Worm (Caenorhabditis elegans) whole organism, L4 larva: ENCODE results near the gene clu-1.

Source experiments
- D1046.2 ChIP-seq: fragments of 200-800 bp; sonication (Bioruptor generic); IDR thresholded peaks from 2 replicates; pipeline ENCODE4 v1.3.6; 2022; ENCODE audit warnings: missing genetic modification characterization, missing compliant biosample characterization
- F10B5.3 ChIP-seq: sonication (generic microtip); optimal IDR thresholded peaks from 2 replicates; lab custom pipeline; 2016; ENCODE audit warnings: mild to moderate bottlenecking, missing genetic modification characterization, missing compliant biosample characterization
- Y48G9A.11 ChIP-seq: fragments of 200-800 bp; sonication (Bioruptor generic); IDR thresholded peaks from 2 replicates; pipeline ENCODE4 v1.3.6; 2022; ENCODE audit warnings: missing genetic modification reagents, missing genetic modification characterization, missing compliant biosample characterization
- aha-1 ChIP-seq: fragments of 150-350 bp; peaks from one replicate; lab custom pipeline; 2014; ENCODE audit warnings: missing biosample characterization, missing genetic modification characterization
- ceh-62 ChIP-seq: sonication (generic microtip); optimal IDR thresholded peaks from 2 replicates; lab custom pipeline; 2017; ENCODE audit warnings: missing biosample characterization, missing genetic modification characterization
- daf-16 ChIP-seq, 3 experiments: sonication (generic microtip); optimal IDR thresholded peaks; 2 replicates each; lab custom pipeline; 2016 to 2017; ENCODE audit warnings: missing genetic modification characterization in 3 of 3, missing genetic modification reagents in 3 of 3, mild to moderate bottlenecking in 2 of 3, missing compliant biosample characterization in 2 of 3, missing biosample characterization in 1 of 3, moderate library complexity in 1 of 3
- daf-19 ChIP-seq: fragments of 200-800 bp; sonication (Bioruptor generic); conservative IDR thresholded peaks from 2 replicates; pipeline ENCODE4 v1.3.6; 2022; ENCODE audit warnings: missing genetic modification characterization, missing compliant biosample characterization
- dmd-6 ChIP-seq: fragments of 200-800 bp; sonication (Bioruptor generic); IDR thresholded peaks from 2 replicates; pipeline ENCODE4 v1.3.6; 2022; ENCODE audit warnings: missing genetic modification reagents, missing genetic modification characterization, missing compliant biosample characterization
- dpl-1 ChIP-seq: fragments of 150-350 bp; optimal IDR thresholded peaks from 2 replicates; lab custom pipeline; 2014; ENCODE audit warnings: missing biosample characterization, missing genetic modification reagents, missing genetic modification characterization
- dve-1 ChIP-seq: sonication (generic microtip); optimal IDR thresholded peaks from 2 replicates; lab custom pipeline; 2017; ENCODE audit warnings: antibody characterized with exemption, mild to moderate bottlenecking, missing genetic modification characterization, missing compliant biosample characterization; ENCODE audit not compliant: insufficient read depth
- hlh-11 ChIP-seq: fragments of 200-800 bp; sonication (Bioruptor generic); optimal IDR thresholded peaks from 2 replicates; lab custom pipeline; 2018; ENCODE audit warnings: mild to moderate bottlenecking, missing genetic modification characterization, missing compliant biosample characterization
- hlh-30 ChIP-seq: sonication (generic microtip); optimal IDR thresholded peaks from 2 replicates; lab custom pipeline; 2017; ENCODE audit warnings: antibody characterized with exemption, mild to moderate bottlenecking, missing genetic modification characterization, missing compliant biosample characterization; ENCODE audit not compliant: insufficient read depth
- hmg-1.1 ChIP-seq: fragments of 200-800 bp; sonication (Bioruptor generic); IDR thresholded peaks from 2 replicates; pipeline ENCODE4 v1.3.6; 2022; ENCODE audit warnings: missing genetic modification reagents, missing genetic modification characterization, missing compliant biosample characterization
- jun-1 ChIP-seq: fragments of 150-350 bp; optimal IDR thresholded peaks from 2 replicates; lab custom pipeline; 2014; ENCODE audit warnings: missing biosample characterization, missing genetic modification reagents, missing genetic modification characterization
- lin-15B ChIP-seq: fragments of 150-350 bp; sonication (generic microtip); optimal IDR thresholded peaks from 3 replicates; lab custom pipeline; 2014; ENCODE audit warnings: missing biosample characterization, missing genetic modification characterization
- lin-38 ChIP-seq: fragments of 200-800 bp; sonication (Bioruptor generic); IDR thresholded peaks from 2 replicates; pipeline ENCODE4 v1.3.6; 2022; ENCODE audit warnings: missing genetic modification reagents, missing genetic modification characterization, missing compliant biosample characterization
- lin-39 ChIP-seq: fragments of 150-350 bp; optimal IDR thresholded peaks from 2 replicates; lab custom pipeline; 2014; ENCODE audit warnings: missing biosample characterization, missing genetic modification reagents, missing genetic modification characterization
- lsy-2 ChIP-seq, 2 experiments: fragments of 150-350 bp in 1 of 2; sonication (generic microtip) in 1 of 2; optimal IDR thresholded peaks; 2 replicates each; lab custom pipeline; 2014 to 2017; ENCODE audit warnings: missing biosample characterization in 2 of 2, missing genetic modification characterization in 2 of 2
- mdl-1 ChIP-seq, 2 experiments: fragments of 150-350 bp in 1 of 2; sonication (generic microtip) in 1 of 2; optimal IDR thresholded peaks; 2 replicates each; lab custom pipeline; 2014 to 2017; ENCODE audit warnings: missing biosample characterization in 2 of 2, missing genetic modification characterization in 2 of 2
- mes-2 ChIP-seq: sonication (generic microtip); optimal IDR thresholded peaks from 2 replicates; lab custom pipeline; 2016; ENCODE audit warnings: missing genotype, mild to moderate bottlenecking, missing genetic modification characterization, missing compliant biosample characterization; ENCODE audit not compliant: poor library complexity, severe bottlenecking
- mxl-2 ChIP-seq: fragments of 200-800 bp; sonication (Bioruptor generic); conservative IDR thresholded peaks from 2 replicates; pipeline ENCODE4 v1.3.6; 2022; ENCODE audit warnings: missing genetic modification reagents, missing genetic modification characterization, missing compliant biosample characterization
- mxl-3 ChIP-seq: fragments of 200-800 bp; sonication (Bioruptor generic); optimal IDR thresholded peaks from 2 replicates; lab custom pipeline; 2018; ENCODE audit warnings: mild to moderate bottlenecking, missing genetic modification characterization, missing compliant biosample characterization
- nhr-237 ChIP-seq: sonication (generic microtip); optimal IDR thresholded peaks from 2 replicates; lab custom pipeline; 2017; ENCODE audit warnings: missing biosample characterization, missing genetic modification characterization
- nhr-28 ChIP-seq: fragments of 150-350 bp; optimal IDR thresholded peaks from 2 replicates; lab custom pipeline; 2014; ENCODE audit warnings: missing biosample characterization, missing genetic modification characterization
- nhr-76 ChIP-seq: fragments of 150-350 bp; optimal IDR thresholded peaks from 2 replicates; lab custom pipeline; 2014; ENCODE audit warnings: missing biosample characterization, missing genetic modification characterization
- pha-4 ChIP-seq, 2 experiments: fragments of 150-350 bp in 1 of 2; fragments of 200-800 bp in 1 of 2; sonication (Bioruptor generic) in 1 of 2; IDR thresholded peaks in 1 of 2; optimal IDR thresholded peaks in 1 of 2; 2 replicates each; pipeline versions ENCODE4 v1.3.6 to Lab custom; 2014 to 2022; ENCODE audit warnings: missing genetic modification characterization in 2 of 2, missing genetic modification reagents in 2 of 2, missing biosample characterization in 1 of 2, missing compliant biosample characterization in 1 of 2
- snpc-1.2 ChIP-seq: fragments of 200-800 bp; sonication (Bioruptor generic); IDR thresholded peaks from 2 replicates; pipeline ENCODE4 v1.3.6; 2022; ENCODE audit warnings: missing genetic modification reagents, missing genetic modification characterization, missing compliant biosample characterization
- spr-1 ChIP-seq: sonication (generic microtip); optimal IDR thresholded peaks from 2 replicates; lab custom pipeline; 2016; ENCODE audit warnings: mild to moderate bottlenecking, missing genetic modification characterization, missing compliant biosample characterization
- unc-62 ChIP-seq, 3 experiments: fragments of 150-350 bp in 1 of 3; sonication (generic microtip); optimal IDR thresholded peaks in 2 of 3; peaks in 1 of 3; 1 replicate in 1 of 3; 2 replicates in 2 of 3; lab custom pipeline; 2014 to 2017; ENCODE audit warnings: missing biosample characterization in 3 of 3, missing genetic modification characterization in 3 of 3, missing genetic modification reagents in 3 of 3, missing genotype in 1 of 3
- zfp-3 ChIP-seq: fragments of 200-800 bp; sonication (Bioruptor generic); conservative IDR thresholded peaks from 2 replicates; pipeline ENCODE4 v1.3.6; 2022; ENCODE audit warnings: missing genetic modification reagents, missing genetic modification characterization, missing compliant biosample characterization

clu-1 gene

DNA sequence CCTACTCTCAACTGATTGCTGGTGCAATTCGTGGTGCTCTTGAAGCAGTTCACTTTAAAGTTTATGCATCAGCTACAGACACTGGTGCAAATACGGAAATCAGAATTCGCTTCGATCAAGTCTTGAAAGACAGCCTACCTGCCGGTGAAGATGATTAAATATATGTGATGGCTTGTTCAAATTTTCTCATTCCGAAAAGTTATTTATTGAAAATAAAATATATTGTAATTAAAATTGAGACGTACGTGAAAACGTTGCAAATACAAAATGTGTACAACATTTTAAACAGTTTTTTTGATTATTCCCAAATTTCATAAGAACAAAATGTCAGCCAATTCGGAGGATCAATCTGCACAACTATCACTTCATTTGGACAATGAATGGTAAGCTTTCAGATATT lies 5.6 kb upstream of the clu-1 start, which contains the start of gene ZK1098.6:
Gene ZK1098.6, plus strand, starts transcription at position 301 of the 400 bp plus-strand sequence.
- TF ChIP-seq jun-1 (tag; lab: Kevin White, UChicago), result no peak

DNA sequence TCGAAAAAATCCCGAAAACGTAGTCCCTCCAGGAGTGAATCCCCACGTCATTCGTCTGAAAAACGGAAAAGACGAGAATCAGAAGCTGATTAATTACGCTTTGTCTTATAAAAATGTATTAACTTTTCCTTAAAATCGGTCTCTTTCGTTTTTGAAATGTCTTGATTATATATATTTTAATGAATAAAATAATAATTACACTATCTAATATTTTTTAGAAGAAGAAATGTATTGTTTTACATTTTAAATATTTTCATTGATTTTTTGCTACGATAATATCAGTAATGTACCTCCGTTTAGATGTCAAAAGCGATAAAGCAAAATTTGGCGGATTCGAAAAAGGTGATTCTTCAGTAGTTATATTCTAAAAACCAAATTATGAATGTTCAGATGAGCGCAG lies 4.0 kb upstream of the clu-1 start, which contains the start of gene trpp-3:
Gene trpp-3, plus strand, starts transcription at position 301 of the 400 bp plus-strand sequence.
- TF ChIP-seq unc-62 (GFP tag; optimal IDR thresholded peaks at IDR 0.05 in 1 of 2; lab: Kevin White, UChicago) (no peak), unc-62 (tag; optimal IDR thresholded peaks at IDR 0.05; lab: Kevin White, UChicago) (no peak), Y48G9A.11 (GFP tag; lab: Robert Waterston, UW) (no peak)

DNA sequence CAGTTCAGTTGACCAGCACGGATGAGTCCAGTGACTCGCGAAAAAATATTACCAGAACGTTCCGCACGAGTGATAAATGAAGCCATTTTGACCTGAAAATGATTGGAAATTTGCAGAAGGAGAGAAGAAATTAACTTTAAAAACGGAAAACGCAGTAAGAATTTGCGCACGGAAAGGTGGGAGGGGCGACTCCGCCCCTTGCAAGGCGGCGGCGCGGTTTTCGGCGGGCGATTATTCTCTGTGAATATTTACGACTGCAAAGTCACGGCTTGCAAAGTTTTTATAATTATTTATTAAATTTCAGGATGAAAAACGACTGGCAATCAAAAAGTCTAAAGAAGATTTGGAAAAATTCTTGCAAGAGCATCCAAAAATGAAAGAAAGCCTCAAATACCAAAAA lies 2.3 kb upstream of the clu-1 start, which contains the start of gene mrps-23:
Gene mrps-23, minus strand, starts transcription at position 92 of the 400 bp plus-strand sequence.
- TF ChIP-seq lin-38 (GFP tag; lab: Robert Waterston, UW) (peak; percentile 41), pha-4 (GFP tag; IDR thresholded peaks at IDR 0.05; lab: Robert Waterston, UW) (no peak), pha-4 (tag; optimal IDR thresholded peaks at IDR 0.05; lab: Kevin White, UChicago) (no peak), daf-16 (GFP tag; optimal IDR thresholded peaks at IDR 0.05; lab: Kevin White, UChicago) (no peak), daf-16 (tag; optimal IDR thresholded peaks at IDR 0.05; lab: Kevin White, UChicago) (peak; percentile 5), spr-1 (tag; lab: Kevin White, UChicago) (peak; percentile 12), snpc-1.2 (GFP tag; lab: Robert Waterston, UW) (no peak), lsy-2 (tag; optimal IDR thresholded peaks at IDR 0.05; lab: Kevin White, UChicago) (peak in 1 of 2 experiments; percentile 42), dve-1 (tag; lab: Kevin White, UChicago) (peak; percentile 11), hlh-11 (peak; percentile 4), dpl-1 (GFP tag; lab: Kevin White, UChicago) (peak; percentile 14), mes-2 (tag; lab: Kevin White, UChicago) (peak; percentile 60), nhr-76 (tag; lab: Kevin White, UChicago) (no peak)

DNA sequence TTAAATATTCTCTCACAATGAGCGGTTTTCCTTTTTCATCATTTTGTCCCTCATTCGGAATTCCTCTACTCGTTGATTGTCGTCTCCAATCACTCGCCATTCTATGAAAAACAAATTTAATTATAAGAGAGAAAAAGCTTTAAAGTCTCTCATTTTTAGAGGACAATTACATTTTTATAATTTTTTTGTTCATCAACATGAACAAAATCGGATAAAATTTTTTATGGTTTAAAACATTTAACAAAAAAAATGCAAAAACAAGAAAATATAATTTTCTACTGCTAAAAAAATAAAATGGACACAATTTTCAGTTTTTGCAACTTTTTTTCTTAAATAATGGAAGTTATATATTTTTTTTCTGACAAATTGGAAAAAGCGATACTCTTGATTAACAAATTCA lies 5.1 kb downstream of the clu-1 start, which contains the start of gene F55H2.7:
Gene F55H2.7, minus strand, starts transcription at position 101 of the 400 bp plus-strand sequence.
- TF ChIP-seq daf-16 (GFP tag; optimal IDR thresholded peaks at IDR 0.05; lab: Kevin White, UChicago) (no peak), daf-16 (tag; optimal IDR thresholded peaks at IDR 0.05; lab: Kevin White, UChicago) (peak; percentile 5), mxl-3 (GFP tag; lab: Kevin White, UChicago) (no peak)

DNA sequence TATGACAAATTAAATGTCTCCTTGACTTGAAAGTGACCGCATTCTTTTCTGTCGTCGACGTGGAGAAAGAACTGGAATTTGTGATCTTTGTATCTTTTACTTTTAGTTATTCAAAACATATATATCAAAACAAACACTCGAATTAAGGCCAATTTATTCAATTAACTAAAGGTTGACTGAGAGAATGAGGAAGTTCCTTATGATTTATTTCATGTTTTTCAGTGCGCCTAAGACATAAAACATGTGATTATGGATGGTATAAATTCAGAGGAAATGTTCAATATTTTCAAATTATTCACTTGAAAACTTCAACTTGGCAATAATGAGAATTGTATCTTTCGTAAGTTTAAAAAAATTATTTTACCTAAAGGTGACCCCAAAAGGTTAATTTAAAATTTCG lies 7.7 kb downstream of the clu-1 start, which contains the start of gene F55H2.8:
Gene F55H2.8, plus strand, starts transcription at position 301 of the 400 bp plus-strand sequence.
- TF ChIP-seq pha-4 (GFP tag; IDR thresholded peaks at IDR 0.05; lab: Robert Waterston, UW), result no peak
- TF ChIP-seq pha-4 (tag; optimal IDR thresholded peaks at IDR 0.05; lab: Kevin White, UChicago), result no peak
- TF ChIP-seq mxl-2 (GFP tag; lab: Robert Waterston, UW), result no peak
- no peak for TF ChIP-seq hmg-1.1 (GFP tag; lab: Robert Waterston, UW)
- TF ChIP-seq ceh-62, result no peak
- no peak for TF ChIP-seq dmd-6 (GFP tag; lab: Robert Waterston, UW)

DNA sequence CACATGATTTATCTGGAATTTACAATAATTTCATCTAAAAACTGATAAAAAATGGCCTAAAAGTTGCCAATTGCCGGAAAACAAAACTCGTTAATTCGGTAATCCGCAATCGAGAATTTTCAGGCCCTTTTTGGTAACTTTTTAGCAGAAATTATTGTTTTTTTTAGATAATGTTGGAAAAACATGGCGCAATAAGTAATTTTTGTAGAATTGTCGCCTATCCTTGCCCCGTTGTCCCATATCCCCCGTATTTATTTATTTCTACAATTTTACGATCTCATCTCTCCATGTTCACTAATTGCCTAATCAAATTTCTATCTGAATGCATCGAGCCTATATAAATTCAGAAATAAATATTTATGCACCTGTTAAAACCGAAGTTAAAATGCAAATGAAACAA lies 8.3 kb downstream of the clu-1 start:
- TF ChIP-seq hmg-1.1 (GFP tag; lab: Robert Waterston, UW) (0 out of 2 replicates have a peak, but pooled peaks have one; percentile 19), F10B5.3 (no peak)

DNA sequence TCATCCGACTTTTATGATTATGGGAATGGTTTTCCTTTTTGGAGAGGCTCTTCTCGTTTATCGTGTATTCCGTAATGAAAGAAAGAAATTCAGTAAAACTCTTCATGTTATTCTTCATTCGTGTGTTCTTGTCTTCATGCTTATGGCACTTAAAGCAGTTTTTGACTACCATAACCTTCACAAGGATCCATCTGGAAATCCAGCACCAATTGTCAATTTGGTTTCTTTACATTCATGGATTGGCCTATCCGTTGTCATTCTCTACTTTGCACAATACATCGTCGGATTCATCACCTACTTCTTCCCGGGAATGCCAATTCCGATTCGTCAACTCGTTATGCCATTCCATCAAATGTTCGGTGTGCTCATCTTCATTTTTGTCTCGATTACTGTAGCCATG lies 9.6 kb downstream of the clu-1 start:
- TF ChIP-seq aha-1 (tag; lab: Kevin White, UChicago), result peak; percentile 95
- TF ChIP-seq D1046.2 (GFP tag; lab: Robert Waterston, UW), result no peak

DNA sequence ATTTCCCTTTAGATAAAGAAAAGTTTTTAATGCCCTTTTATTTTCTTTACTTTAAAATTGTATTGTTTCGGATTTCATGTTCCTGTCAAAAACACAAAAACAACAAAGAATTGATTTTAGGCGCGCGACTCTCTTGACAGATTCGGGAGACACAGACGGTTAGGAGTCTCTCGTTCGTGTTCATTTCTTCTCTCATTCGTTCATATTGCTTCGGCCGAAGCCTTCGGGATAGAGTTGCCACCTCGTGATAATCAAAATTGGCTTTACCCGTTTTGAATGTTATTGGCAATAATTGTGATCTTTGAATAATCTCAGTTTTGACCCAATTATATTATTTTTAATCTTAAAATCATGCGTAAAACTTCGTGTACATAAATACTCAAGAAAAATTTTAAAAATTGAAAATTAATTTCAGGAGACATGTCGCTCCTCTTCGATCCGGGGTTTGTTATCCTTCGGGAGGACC lies 10.2 kb downstream of the clu-1 start, which contains the start of gene F55H2.5:
Gene F55H2.5, plus strand, starts transcription at position 416 of the 466 bp plus-strand sequence.
- TF ChIP-seq unc-62 (GFP tag; optimal IDR thresholded peaks at IDR 0.05 in 1 of 2; lab: Kevin White, UChicago), result no peak
- TF ChIP-seq unc-62 (tag; optimal IDR thresholded peaks at IDR 0.05; lab: Kevin White, UChicago), result no peak
- no peak for TF ChIP-seq daf-19 (GFP tag; lab: Robert Waterston, UW)
- peak; percentile 11 for TF ChIP-seq nhr-28 (tag; lab: Kevin White, UChicago)
- peak; percentile 76 for TF ChIP-seq hlh-30 (tag; lab: Kevin White, UChicago)
- no peak for TF ChIP-seq spr-1 (tag; lab: Kevin White, UChicago)
- TF ChIP-seq zfp-3, result no peak
- TF ChIP-seq nhr-237 (tag; lab: Kevin White, UChicago), result no peak
- peak; percentile 11 for TF ChIP-seq aha-1 (tag; lab: Kevin White, UChicago)
- TF ChIP-seq mdl-1 (tag; optimal IDR thresholded peaks at IDR 0.05; lab: Kevin White, UChicago), result peak in 1 of 2 experiments; percentile 20
- no peak for TF ChIP-seq lin-39
- TF ChIP-seq lin-15B (tag; lab: Kevin White, UChicago), result no peak
